Fruit fly (Drosophila melanogaster) whole organism, pupa: Measurements from ENCODE around the gene sunz.

Experiments used
- CG10348 ChIP-seq: fragments of 200-800 bp; sonication (Bioruptor generic); IDR thresholded peaks from 2 replicates; pipeline ENCODE4 v1.3.6; 2022; ENCODE audit warnings: missing biosample characterization, missing genetic modification characterization
- CG12605 ChIP-seq: fragments of 200-800 bp; sonication (Bioruptor generic); IDR thresholded peaks from 2 replicates; pipeline ENCODE4 v1.3.6; 2022; ENCODE audit warnings: missing biosample characterization, missing genetic modification characterization
- CG13204 ChIP-seq: fragments of 200-800 bp; sonication (Bioruptor generic); optimal IDR thresholded peaks from 2 replicates; lab custom pipeline; 2018; ENCODE audit warnings: missing biosample characterization, mild to moderate bottlenecking, missing genetic modification characterization, moderate library complexity
- CG14655 ChIP-seq: fragments of 200-800 bp; sonication (Bioruptor generic); optimal IDR thresholded peaks from 3 replicates; lab custom pipeline; 2017; ENCODE audit warnings: mild to moderate bottlenecking, missing biosample characterization, missing genetic modification reagents, missing genetic modification characterization
- CG15710 ChIP-seq: fragments of 200-800 bp; sonication (Bioruptor generic); optimal IDR thresholded peaks from 2 replicates; lab custom pipeline; 2018; ENCODE audit warnings: missing biosample characterization, mild to moderate bottlenecking, missing genetic modification characterization, moderate library complexity
- CG17806 ChIP-seq: fragments of 200-800 bp; sonication (Bioruptor generic); optimal IDR thresholded peaks from 2 replicates; lab custom pipeline; 2018; ENCODE audit warnings: missing biosample characterization, mild to moderate bottlenecking, missing genetic modification characterization, moderate library complexity
- CG32121 ChIP-seq: fragments of 200-800 bp; sonication (Bioruptor generic); IDR thresholded peaks from 2 replicates; pipeline ENCODE4 v1.3.6; 2022; ENCODE audit warnings: missing biosample characterization, missing genetic modification characterization
- CG34367 ChIP-seq: fragments of 200-800 bp; sonication (Bioruptor generic); optimal IDR thresholded peaks from 2 replicates; lab custom pipeline; 2018; ENCODE audit warnings: missing biosample characterization, mild to moderate bottlenecking, missing genetic modification characterization
- CG4496 ChIP-seq: fragments of 200-800 bp; sonication (Bioruptor generic); IDR thresholded peaks from 3 replicates; pipeline ENCODE4 v1.3.6; 2022; ENCODE audit warnings: missing biosample characterization, missing genetic modification characterization
- CG8159 ChIP-seq: fragments of 200-800 bp; sonication (Bioruptor generic); optimal IDR thresholded peaks from 3 replicates; lab custom pipeline; 2018; ENCODE audit warnings: missing biosample characterization, mild to moderate bottlenecking, missing genetic modification characterization, moderate library complexity
- CG8301 ChIP-seq: fragments of 200-800 bp; sonication (Bioruptor generic); optimal IDR thresholded peaks from 2 replicates; lab custom pipeline; 2018; ENCODE audit warnings: missing biosample characterization, mild to moderate bottlenecking, missing genetic modification characterization
- CG9948 ChIP-seq: fragments of 200-800 bp; sonication (Bioruptor generic); optimal IDR thresholded peaks from 2 replicates; lab custom pipeline; 2018; ENCODE audit warnings: missing biosample characterization, mild to moderate bottlenecking, missing genetic modification characterization, moderate library complexity
- D1 ChIP-seq: fragments of 200-800 bp; sonication (Bioruptor generic); optimal IDR thresholded peaks from 2 replicates; lab custom pipeline; 2018; ENCODE audit warnings: missing biosample characterization, mild to moderate bottlenecking, missing genetic modification characterization, moderate library complexity
- EcR ChIP-seq: fragments of 200-800 bp; sonication (Bioruptor generic); optimal IDR thresholded peaks from 3 replicates; lab custom pipeline; 2019; ENCODE audit warnings: missing biosample characterization, missing genetic modification characterization, mild to moderate bottlenecking, moderate library complexity, missing genetic modification reagents
- Ets98B ChIP-seq: fragments of 200-800 bp; sonication (Bioruptor generic); IDR thresholded peaks from 2 replicates; pipeline ENCODE4 v1.3.6; 2022; ENCODE audit warnings: missing biosample characterization, missing genetic modification characterization
- Pif1A ChIP-seq: fragments of 200-800 bp; sonication (Bioruptor generic); optimal IDR thresholded peaks from 3 replicates; lab custom pipeline; 2016; ENCODE audit warnings: missing biosample characterization, missing genetic modification characterization
- Pif1B ChIP-seq: fragments of 200-800 bp; sonication (Bioruptor generic); optimal IDR thresholded peaks from 3 replicates; lab custom pipeline; 2016; ENCODE audit warnings: missing biosample characterization, missing genetic modification characterization
- Snoo ChIP-seq: fragments of 200-800 bp; sonication (Bioruptor generic); optimal IDR thresholded peaks from 3 replicates; lab custom pipeline; 2017; ENCODE audit warnings: missing biosample characterization, mild to moderate bottlenecking, missing genetic modification characterization, inconsistent platforms
- fd96Ca ChIP-seq: fragments of 200-800 bp; sonication (Bioruptor generic); IDR thresholded peaks from 3 replicates; pipeline ENCODE4 v1.3.6; 2022; ENCODE audit warnings: missing biosample characterization, missing genetic modification characterization
- gl ChIP-seq: fragments of 200-800 bp; sonication (Bioruptor generic); optimal IDR thresholded peaks from 2 replicates; lab custom pipeline; 2018; ENCODE audit warnings: missing biosample characterization, mild to moderate bottlenecking, missing genetic modification characterization
- rn ChIP-seq: fragments of 200-800 bp; sonication (Bioruptor generic); IDR thresholded peaks from 2 replicates; pipeline ENCODE4 v1.3.6; 2022; ENCODE audit warnings: missing biosample characterization, missing genetic modification characterization

The sunz gene

dm6 chr3R:6657278-6658246 lies 27.6 kb downstream of the sunz start, which contains the start of the genes CG1307 and twr:
Gene CG1307 (minus strand): TSS chr3R:6657442.
Gene twr (plus strand): TSS chr3R:6657882.
- peak; percentile 4 for TF ChIP-seq CG9948 (tag; lab: Kevin White, UChicago)
- TF ChIP-seq D1 (tag; lab: Kevin White, UChicago): no peak
- TF ChIP-seq EcR (GFP tag; lab: Kevin White, UChicago): peak; percentile 84
- TF ChIP-seq CG8301: no peak
- TF ChIP-seq CG4496 (GFP tag; lab: Robert Waterston, UW): 0 out of 3 replicates have a peak, but pooled peaks have one; percentile 25
- TF ChIP-seq CG13204 (GFP tag; lab: Kevin White, UChicago): no peak
- TF ChIP-seq Pif1B (GFP tag; lab: Kevin White, UChicago): no peak
- TF ChIP-seq CG14655 (GFP tag; lab: Kevin White, UChicago): no peak
- no peak for TF ChIP-seq gl
- TF ChIP-seq Ets98B (GFP tag; lab: Robert Waterston, UW): no peak
- TF ChIP-seq fd96Ca (GFP tag; lab: Robert Waterston, UW): no peak
- no peak for TF ChIP-seq CG15710 (tag; lab: Kevin White, UChicago)
- TF ChIP-seq CG17806: no peak
- peak; percentile 50; the same call in 1 of the 2 replicates for TF ChIP-seq CG12605 (GFP tag; lab: Robert Waterston, UW)

dm6 chr3R:6659941-6660340 lies 30.0 kb downstream of the sunz start, which contains the start of gene agt:
Gene agt (minus strand): TSS chr3R:6660100.
- 0 out of 3 replicates have a peak, but pooled peaks have one; percentile 20 for TF ChIP-seq CG4496 (GFP tag; lab: Robert Waterston, UW)
- no peak for TF ChIP-seq CG17806

dm6 chr3R:6662613-6663288 lies 32.8 kb downstream of the sunz start:
- TF ChIP-seq Snoo (tag; lab: Kevin White, UChicago) (no peak), CG9948 (tag; lab: Kevin White, UChicago) (no peak), CG10348 (GFP tag; lab: Robert Waterston, UW) (no peak), CG8159 (no peak), gl (no peak), CG17806 (no peak), CG13204 (GFP tag; lab: Kevin White, UChicago) (no peak), fd96Ca (GFP tag; lab: Robert Waterston, UW) (no peak; the same call in 2 of the 3 replicates), CG4496 (GFP tag; lab: Robert Waterston, UW) (no peak), CG34367 (tag; lab: Kevin White, UChicago) (no peak), CG12605 (GFP tag; lab: Robert Waterston, UW) (no peak), CG32121 (GFP tag; lab: Robert Waterston, UW) (no peak), Pif1A (GFP tag; lab: Kevin White, UChicago) (no peak), CG8301 (no peak), Pif1B (GFP tag; lab: Kevin White, UChicago) (no peak), CG15710 (tag; lab: Kevin White, UChicago) (no peak)

- TF ChIP-seq CG9948 (tag; lab: Kevin White, UChicago): no peak
- no peak for TF ChIP-seq Pif1B (GFP tag; lab: Kevin White, UChicago)
- TF ChIP-seq gl: no peak
- no peak for TF ChIP-seq CG17806
- TF ChIP-seq rn: no peak
- TF ChIP-seq CG13204 (GFP tag; lab: Kevin White, UChicago): no peak
- no peak for TF ChIP-seq CG10348 (GFP tag; lab: Robert Waterston, UW)
- no peak for TF ChIP-seq CG4496 (GFP tag; lab: Robert Waterston, UW)
- TF ChIP-seq fd96Ca (GFP tag; lab: Robert Waterston, UW): no peak
- TF ChIP-seq D1 (tag; lab: Kevin White, UChicago): no peak
- TF ChIP-seq CG15710 (tag; lab: Kevin White, UChicago): no peak
- TF ChIP-seq CG14655 (GFP tag; lab: Kevin White, UChicago): no peak
- TF ChIP-seq CG32121 (GFP tag; lab: Robert Waterston, UW): no peak
- TF ChIP-seq CG34367 (tag; lab: Kevin White, UChicago): no peak
- TF ChIP-seq Pif1A (GFP tag; lab: Kevin White, UChicago): no peak
- no peak for TF ChIP-seq Ets98B (GFP tag; lab: Robert Waterston, UW)
- TF ChIP-seq, all 21 proteins: peak for 0
These were observed 33.3 kb downstream of the sunz start for dm6 chr3R:6663289-6663666.

DNA sequence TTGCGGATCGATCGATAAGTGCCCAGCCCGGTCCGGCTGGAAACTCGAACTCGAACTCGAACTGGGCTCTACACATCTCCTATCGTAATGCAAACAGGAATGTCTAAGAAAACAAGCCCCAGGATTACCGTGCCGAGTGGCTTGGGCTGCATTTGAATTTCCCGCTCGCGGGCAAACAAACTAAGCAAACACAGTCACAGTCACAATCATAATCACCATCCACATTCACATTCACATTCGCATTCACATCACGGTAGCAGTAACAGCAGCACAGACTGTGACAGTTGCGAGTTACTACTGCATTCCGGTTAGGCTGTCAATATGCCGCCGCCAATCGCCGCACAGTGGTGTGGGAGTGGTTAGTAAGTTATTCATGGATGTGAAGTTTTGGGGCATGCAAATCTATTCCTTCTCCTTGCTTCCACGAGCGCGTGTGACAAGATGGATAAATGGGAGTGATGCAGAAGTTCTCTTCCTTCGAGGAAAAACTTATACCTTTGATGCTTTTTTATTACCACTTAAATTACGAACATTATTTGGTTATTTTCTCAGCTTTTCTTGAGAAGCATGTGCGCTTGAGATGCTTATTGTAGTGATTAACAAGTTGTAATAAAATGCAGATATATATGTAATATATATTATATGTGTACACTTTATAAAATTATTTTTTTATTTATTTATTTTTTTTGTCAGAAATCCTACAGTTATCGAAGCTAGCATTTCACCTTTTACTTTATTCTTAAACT lies 34.6 kb downstream of the sunz start:
- TF ChIP-seq Ets98B (GFP tag; lab: Robert Waterston, UW): no peak; the same call in 1 of the 2 replicates
- TF ChIP-seq CG8159: peak; percentile 19
- no peak for TF ChIP-seq Pif1A (GFP tag; lab: Kevin White, UChicago)
- TF ChIP-seq CG9948 (tag; lab: Kevin White, UChicago): peak; percentile 11
- no peak for TF ChIP-seq CG8301
- TF ChIP-seq gl: no peak
- TF ChIP-seq EcR (GFP tag; lab: Kevin White, UChicago): no peak
- TF ChIP-seq CG4496 (GFP tag; lab: Robert Waterston, UW): peak; percentile 76
- TF ChIP-seq CG10348 (GFP tag; lab: Robert Waterston, UW): no peak
- no peak for TF ChIP-seq rn
- no peak for TF ChIP-seq Pif1B (GFP tag; lab: Kevin White, UChicago)
- TF ChIP-seq D1 (tag; lab: Kevin White, UChicago): no peak
- peak; percentile 50 for TF ChIP-seq CG14655 (GFP tag; lab: Kevin White, UChicago)
- TF ChIP-seq CG15710 (tag; lab: Kevin White, UChicago): no peak
- no peak for TF ChIP-seq Snoo (tag; lab: Kevin White, UChicago)
- TF ChIP-seq fd96Ca (GFP tag; lab: Robert Waterston, UW): peak; percentile 51; the same call in 2 of the 3 replicates
- no peak for TF ChIP-seq CG32121 (GFP tag; lab: Robert Waterston, UW)
- no peak for TF ChIP-seq CG17806
- no peak for TF ChIP-seq CG34367 (tag; lab: Kevin White, UChicago)
- no peak for TF ChIP-seq CG12605 (GFP tag; lab: Robert Waterston, UW)
- no peak for TF ChIP-seq CG13204 (GFP tag; lab: Kevin White, UChicago)
- TF ChIP-seq, all 21 proteins: peak for 5
